Fruit fly (Drosophila melanogaster) ovary, adult (tissue): ENCODE results near the gene atk.

Source experiments
- CG17801 ChIP-seq: fragments of 200-800 bp; optimal IDR thresholded peaks from 2 replicates; lab custom pipeline; 2019; ENCODE audit warnings: missing biosample characterization, mild to moderate bottlenecking, missing genetic modification characterization, moderate library complexity; ENCODE audit not compliant: partially characterized antibody

Gene atk

DNA sequence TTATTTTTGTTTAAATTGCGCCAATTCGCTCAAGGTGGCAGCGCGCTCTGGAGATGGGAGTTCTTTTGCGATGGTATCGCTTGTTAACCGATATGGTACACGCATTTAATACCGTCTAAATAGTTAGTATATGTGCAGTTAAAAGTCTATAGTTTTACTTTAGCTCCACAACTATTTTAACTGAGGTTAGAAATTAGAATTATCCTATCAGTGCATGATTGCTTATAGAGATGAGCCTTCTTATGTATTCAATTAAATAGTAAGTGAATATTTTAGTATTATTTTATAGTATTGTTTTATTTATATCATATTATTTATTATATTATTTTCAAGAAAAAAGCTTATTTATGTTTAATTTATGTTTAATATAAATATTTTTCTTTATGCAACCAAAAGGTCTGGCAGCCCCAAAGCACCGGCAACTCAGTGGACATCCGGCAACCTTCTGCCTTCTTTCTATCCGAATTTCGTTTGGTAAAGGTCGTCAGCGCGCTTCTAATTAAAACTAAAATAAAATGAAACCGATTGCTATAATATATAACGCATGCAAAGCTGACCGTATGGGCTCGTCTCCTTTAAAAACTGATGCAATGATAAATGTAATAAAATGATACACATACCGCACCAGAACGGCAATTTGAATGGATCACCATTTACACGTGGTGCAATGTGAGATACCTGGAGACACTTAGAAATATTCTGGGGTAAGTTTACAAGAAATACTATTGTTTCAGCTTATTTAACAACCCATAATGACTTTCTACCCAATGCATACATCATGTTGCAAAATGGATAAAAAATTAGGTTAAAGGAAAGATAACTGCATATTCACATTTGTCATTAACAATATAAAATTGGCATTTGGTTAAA, 11.6 kb downstream of the atk start, which contains the start of gene CG5199:
TSS of gene CG5199 (minus strand) at position 52 of the 870 bp plus-strand sequence.
- peak; percentile 67 for TF ChIP-seq CG17801 (GFP tag; lab: Kevin White, UChicago)

DNA sequence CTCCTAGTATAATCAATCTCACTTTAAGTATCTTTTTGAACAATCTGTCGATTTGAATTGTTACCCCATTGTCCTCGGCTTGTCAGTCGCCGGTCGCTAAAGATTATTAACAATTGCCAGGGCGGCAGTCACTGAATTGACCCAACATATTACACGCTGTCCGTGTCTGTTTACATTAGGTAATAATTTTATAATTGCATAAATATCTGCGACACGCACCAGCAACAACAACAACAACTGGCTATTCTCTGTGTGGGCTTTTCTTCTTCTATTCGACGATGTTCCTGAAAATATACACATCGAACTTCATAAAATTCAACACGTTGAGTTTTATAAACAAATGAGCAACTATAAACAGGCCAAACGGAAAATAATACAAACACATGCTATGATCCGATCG, 15.9 kb downstream of the atk start:
- no peak for TF ChIP-seq CG17801 (GFP tag; lab: Kevin White, UChicago)

DNA sequence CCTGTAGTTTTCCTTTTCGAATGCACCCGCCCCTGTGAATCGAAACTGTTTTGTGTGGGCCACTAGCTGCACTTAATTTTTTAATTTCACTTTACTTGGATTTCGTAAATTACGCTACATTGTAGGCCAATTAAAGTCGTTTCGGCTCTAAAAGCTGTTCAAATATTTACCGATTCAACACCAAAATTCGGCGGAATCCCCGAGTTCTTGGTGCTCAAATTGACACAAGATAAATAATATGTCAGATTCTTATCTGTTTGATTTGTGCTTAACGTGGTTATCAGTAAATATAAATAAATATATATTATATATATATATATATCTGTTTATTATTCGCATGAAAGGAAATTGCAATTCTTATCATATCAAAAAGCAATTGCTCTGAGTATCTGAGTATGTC, 16.7 kb downstream of the atk start:
- no peak for TF ChIP-seq CG17801 (GFP tag; lab: Kevin White, UChicago)

DNA sequence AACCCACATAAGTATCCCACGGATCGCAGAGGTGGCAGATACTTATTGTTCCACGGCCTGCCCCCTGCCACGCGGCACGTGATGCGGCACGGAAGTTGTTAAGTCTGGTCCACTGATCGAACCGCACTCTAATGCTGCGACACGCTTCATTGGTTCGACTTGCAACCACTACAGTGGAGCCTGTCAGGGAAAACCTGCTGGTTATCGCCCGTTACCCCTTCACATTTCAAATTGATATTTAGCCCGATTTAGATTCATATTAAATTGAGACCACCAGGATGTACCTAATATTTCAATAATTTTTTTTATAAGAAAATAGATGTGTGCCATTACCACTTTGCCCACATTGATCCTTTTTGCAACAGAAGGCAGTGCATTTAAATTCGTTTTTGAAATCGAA, 17.3 kb downstream of the atk start:
- no peak for TF ChIP-seq CG17801 (GFP tag; lab: Kevin White, UChicago)

DNA sequence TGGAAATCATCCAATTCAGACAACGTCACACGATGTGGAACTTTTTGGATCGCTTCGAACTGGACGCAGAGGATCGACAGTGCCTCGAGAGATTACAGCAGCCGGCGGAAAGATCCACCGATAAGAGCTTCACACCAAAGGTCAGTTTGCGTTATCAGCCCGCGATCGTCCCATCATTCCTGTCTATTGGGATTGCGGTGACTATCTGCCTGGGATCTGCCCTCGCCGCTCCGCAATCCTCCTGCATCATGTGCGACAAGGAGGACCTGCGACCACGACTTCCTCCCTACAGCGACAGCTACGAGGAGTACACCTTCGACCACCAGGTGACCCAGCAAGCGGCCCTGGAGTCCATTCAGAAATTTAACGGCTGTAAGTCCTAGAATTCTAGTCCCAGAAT, 18.6 kb downstream of the atk start:
- TF ChIP-seq CG17801 (GFP tag; lab: Kevin White, UChicago), result no peak

DNA sequence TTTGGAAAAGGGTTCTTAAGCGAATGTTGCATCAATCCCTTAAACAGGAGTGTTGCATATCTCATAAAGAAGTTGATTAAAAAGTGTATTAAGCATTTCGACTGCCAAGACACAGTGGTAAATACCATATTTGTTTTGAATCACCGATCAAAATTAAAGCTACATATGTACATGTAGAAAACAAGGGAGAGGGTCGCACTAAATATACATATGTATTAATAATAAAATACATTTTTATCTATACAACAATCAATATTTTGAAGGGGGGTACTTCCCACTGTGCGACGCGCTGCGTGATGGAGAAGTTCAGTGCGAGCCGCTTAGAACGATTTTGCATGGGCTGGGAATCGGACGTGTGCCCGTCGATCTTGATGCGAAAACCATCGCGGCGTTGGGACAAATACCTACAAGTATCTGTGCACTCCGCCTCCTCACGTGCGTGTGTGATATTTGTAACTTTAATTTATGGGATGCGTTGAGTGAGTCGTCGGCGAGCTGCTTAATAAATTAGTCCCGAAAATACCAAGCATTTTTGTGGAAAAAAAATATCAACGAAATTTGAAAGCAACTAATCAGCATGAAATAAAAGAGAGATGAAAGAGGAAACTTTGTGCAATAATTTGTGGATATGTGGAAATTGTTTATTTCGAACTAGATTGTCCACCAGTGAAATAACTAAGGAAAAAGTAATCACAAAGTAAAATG, 19.7 kb downstream of the atk start:
- TF ChIP-seq CG17801 (GFP tag; lab: Kevin White, UChicago), result peak; percentile 69

DNA sequence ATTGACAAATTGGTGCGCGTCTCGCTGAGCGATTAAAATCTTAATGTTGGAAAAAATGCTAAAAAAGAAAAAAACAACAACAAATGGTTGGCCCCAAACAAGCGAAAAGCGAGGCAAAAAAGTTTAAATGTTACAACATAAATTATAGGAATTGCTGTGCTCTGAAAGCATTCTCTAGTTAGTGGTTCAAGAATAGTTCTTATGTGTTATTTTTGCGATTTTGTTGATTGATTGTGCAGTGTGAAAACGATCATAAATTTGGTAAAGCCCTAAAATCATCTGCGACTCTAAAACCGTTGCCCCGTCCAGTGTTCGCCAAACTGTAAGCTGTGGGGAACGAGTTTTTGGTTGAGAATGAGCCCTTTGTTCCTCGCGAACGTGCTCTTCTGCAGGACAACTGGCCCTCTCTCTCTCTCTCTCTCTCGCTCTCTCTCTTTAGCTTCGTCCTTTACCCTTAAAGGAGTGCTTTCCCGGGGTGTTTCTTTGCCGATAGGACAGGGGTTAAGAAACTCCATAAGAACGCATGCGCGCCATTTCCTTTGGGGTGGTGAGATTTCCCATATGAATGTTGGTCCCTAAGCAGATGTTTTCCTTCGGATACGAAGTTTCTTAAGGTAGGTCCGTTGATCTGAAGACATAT, 21.9 kb downstream of the atk start:
- TF ChIP-seq CG17801 (GFP tag; lab: Kevin White, UChicago), result no peak

DNA sequence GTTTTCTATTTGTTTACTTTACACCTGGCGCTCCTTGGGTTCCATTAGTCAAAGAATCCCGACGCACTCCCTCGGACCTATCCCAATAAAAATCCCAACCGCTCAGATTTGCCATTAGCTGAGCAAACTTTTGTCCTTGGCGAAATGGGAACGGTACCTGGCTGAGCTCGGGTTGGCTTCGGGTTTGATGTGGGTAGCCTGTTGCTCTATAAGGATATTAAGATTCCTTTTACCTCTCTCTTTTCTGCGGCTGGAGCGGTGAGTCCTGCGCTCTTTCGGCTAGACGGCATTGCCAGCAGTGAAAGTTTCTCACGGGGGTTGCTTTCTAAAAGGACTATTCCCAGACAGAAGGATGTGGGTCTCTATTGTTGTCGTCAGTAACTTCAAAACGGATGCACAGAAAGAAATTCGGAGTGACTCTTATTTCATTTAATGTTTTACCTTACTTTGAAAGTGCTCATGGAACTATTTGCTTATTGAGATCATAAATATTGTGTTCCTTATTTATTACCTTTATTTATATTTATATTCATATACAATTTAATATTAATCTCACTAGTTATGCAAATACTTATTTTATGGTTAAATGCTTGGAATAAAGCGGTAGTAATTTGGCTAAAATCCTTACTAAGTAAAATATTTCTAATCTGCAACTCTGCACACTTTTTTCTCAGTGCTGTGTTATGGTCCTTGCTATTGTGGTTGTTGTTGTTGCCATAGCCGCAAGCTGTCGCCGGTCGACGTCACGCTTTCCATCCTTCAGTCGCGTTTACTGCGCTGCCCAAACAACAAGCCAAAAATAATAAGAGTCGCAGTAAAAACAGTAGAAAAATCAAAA, 22.8 kb downstream of the atk start, which contains the start of gene CG5910:
TSS of gene CG5910 (plus strand) at position 788 of the 838 bp plus-strand sequence.
- no peak for TF ChIP-seq CG17801 (GFP tag; lab: Kevin White, UChicago)

DNA sequence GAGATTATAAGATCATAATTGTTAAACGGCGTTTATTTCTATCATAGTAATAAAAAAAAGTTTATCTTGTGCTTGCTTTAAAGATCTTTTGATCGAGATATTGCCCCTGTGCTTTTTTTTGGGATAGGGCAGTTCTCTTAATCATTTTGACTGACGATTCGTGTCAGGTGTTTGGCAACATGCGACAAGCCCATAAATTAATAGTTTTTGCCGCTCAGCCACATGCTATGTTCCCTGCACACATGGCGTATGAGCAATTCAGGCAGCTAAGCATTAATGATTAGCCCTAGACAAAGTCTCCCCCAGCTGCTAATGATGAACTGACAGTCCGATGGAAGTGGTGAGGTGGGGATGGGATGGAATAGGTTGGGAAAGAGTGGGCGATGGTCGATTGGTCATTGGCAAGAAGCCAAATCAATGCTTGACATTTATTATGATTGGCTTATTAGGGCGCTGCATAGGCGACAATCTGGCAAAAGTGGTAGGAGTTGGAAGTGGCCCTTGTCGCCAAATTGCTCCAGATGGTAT, 23.7 kb downstream of the atk start:
- TF ChIP-seq CG17801 (GFP tag; lab: Kevin White, UChicago), result no peak

DNA sequence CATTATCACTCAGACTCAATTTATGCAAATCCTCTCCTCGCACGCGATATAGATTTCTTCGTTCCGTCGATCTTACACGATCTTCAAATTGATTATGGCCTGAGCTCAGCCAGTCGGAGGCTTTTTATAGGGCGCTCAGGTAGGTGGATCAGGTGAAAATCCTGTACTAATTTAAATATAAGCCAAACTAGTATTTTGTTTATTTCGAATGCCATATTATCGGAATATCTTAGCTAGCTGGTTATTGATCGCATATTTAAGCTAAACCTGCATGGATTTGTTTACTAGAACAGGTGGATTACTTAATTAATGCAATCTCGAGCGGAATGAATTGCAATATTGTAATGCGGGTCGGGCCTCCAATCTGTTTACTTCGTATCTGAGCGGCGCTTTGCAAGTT, 24.9 kb downstream of the atk start, which contains the start of gene Hpd:
TSS of gene Hpd (minus strand) at position 101 of the 400 bp plus-strand sequence.
- no peak for TF ChIP-seq CG17801 (GFP tag; lab: Kevin White, UChicago)

DNA sequence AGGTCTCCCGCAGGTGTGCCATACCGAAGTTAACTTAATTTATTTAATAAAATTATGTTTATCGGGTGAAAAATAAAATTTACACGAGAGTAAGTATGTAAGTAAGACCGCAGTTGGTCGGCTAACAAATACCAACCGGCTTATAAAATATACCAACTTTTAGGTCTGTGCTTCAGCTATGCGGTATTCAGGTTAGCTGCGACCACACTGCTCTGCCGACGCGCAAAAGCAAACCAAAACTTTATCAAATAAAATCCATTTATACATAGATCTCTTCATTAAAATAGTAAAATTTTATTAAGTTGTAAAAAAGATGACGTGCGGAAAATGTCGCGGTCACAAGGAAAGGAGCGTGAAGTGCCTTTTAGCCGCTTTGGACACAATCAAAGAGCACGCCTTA, 28.6 kb downstream of the atk start, which contains the start of the genes mRpL15 and CtIP:
TSS of gene mRpL15 (minus strand) at position 141 of the 400 bp plus-strand sequence.
TSS of gene CtIP (plus strand) at position 182 of the 400 bp plus-strand sequence.
- peak; percentile 5 for TF ChIP-seq CG17801 (GFP tag; lab: Kevin White, UChicago)

DNA sequence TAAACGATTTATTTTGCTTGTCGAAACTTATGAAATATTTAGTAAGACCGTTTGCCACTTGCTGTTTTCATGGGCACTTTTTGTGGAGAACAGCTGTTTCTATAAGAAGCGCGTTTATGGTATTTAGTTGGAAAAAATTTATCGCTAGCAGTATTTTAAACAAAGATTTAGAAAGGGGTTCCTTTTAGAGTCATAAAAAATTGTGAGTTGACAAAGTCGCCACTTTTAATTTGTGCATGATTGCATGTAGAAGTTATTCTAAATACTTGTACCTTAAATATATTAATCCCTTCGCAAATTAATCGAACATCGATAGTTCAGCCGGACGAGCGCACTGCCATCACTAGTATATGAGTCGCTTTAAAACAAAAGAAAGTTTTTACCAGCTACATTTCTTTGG, 32.4 kb downstream of the atk start, which contains the start of the genes Las and Psn:
TSS of gene Las (minus strand) at position 65 of the 400 bp plus-strand sequence.
TSS of gene Psn (plus strand) at position 172 of the 400 bp plus-strand sequence.
- TF ChIP-seq CG17801 (GFP tag; lab: Kevin White, UChicago), result peak; percentile 10

DNA sequence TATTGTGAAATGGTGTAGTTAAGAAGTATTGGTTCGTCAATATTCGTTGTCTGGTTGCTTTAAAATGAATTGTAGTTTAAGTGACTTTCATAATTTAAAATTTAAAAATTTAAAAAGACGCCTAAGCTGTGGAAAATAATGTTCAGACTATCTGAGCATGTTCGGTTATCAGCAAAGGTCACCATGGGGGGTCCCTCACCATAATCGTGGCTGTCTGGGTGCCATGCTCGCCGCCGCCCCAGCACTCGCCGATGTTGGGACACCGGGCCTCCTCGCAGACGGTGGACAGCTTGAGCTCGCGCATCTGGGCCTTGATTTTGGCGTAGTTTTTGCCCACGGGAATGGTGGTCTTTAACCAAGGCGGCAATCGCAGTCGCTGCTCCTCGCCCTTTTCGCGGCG, 33.0 kb downstream of the atk start:
- no peak for TF ChIP-seq CG17801 (GFP tag; lab: Kevin White, UChicago)

DNA sequence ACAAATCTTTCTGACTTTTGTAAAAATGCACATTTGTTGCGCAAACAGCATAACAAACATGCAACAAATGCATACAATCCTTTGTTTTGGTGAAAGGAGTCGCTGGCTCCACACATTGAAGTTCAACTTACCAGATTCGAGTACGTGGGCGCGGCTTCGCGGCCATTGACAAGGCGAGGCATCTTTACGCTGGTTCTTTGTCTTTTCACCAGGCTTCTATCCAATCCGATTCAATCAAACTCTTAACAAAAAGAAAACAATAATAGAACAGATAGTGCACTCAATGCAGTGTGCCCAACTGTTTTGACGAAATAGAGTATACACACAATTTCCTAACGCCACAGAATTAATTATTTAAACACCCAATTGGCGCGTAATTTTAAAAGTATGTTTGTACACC, 34.5 kb downstream of the atk start, which contains the start of gene CG5262:
TSS of gene CG5262 (minus strand) at position 294 of the 400 bp plus-strand sequence.
- TF ChIP-seq CG17801 (GFP tag; lab: Kevin White, UChicago), result peak; percentile 33
